Worm (Caenorhabditis elegans) whole organism, L4/young adult: ENCODE results near the gene fbxb-112.

Source experiments
- dao-5 ChIP-seq: sonication (generic microtip); optimal IDR thresholded peaks from 2 replicates; lab custom pipeline; 2016; ENCODE audit warnings: missing genotype, missing genetic modification characterization, moderate library complexity, missing compliant biosample characterization
- him-1 ChIP-seq: sonication (generic microtip); optimal IDR thresholded peaks from 2 replicates; lab custom pipeline; 2016; ENCODE audit warnings: missing genotype, missing genetic modification reagents, missing genetic modification characterization, missing compliant biosample characterization

ce11 chrII:3515384-3516053, 24.6 kb downstream of the fbxb-112 start, which contains the start of the genes Y49F6B.14 and clec-125:
- TF ChIP-seq him-1 (tag; lab: Kevin White, UChicago), result no peak
- no peak for TF ChIP-seq dao-5 (tag; lab: Kevin White, UChicago)
